Worm (Caenorhabditis elegans): ENCODE data around the gene F59B10.3.

DNA sequence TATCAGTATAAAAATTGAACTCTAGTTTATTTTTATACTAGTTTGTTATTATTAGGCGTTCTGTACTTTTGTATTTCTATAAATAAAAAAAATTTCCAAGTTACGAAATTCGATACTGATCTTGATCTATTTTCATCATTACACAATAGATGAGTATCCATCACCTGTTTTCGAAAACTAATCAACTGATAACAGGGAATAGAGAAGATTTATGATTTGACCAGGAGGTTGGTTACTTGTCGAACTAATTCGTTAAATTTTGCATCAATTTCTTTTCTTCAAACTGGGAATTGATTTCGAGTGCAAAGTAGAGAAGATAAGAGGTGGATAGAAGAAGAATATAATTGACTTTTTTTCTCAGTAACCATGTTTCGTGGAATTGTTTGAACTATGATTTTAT lies 5.1 kb downstream of the F59B10.3 start:
- TF ChIP-seq ama-1 (optimal IDR thresholded peaks at IDR 0.05) = no peak
- TF ChIP-seq R02D3.7 (tag; optimal IDR thresholded peaks at IDR 0.05) = no peak
- no peak for TF ChIP-seq ztf-4 (tag; optimal IDR thresholded peaks at IDR 0.05)
- no peak for TF ChIP-seq mdl-1 (tag; optimal IDR thresholded peaks at IDR 0.05)
- TF ChIP-seq nhr-10 (tag; optimal IDR thresholded peaks at IDR 0.05) = no peak
- no peak for TF ChIP-seq aly-2 (tag; optimal IDR thresholded peaks at IDR 0.05)
- TF ChIP-seq egl-27 (tag; optimal IDR thresholded peaks at IDR 0.05) = no peak
- TF ChIP-seq lin-39 (tag; optimal IDR thresholded peaks at IDR 0.05) = no peak
- TF ChIP-seq elt-1 (tag; optimal IDR thresholded peaks at IDR 0.05) = no peak
- peak; percentile 64 for TF ChIP-seq sma-3 (GFP tag; optimal IDR thresholded peaks at IDR 0.05)
- no peak for TF ChIP-seq unc-39 (tag; optimal IDR thresholded peaks at IDR 0.05)
- no peak for TF ChIP-seq C34F6.9 (tag; optimal IDR thresholded peaks at IDR 0.05)
- TF ChIP-seq zag-1 (tag; optimal IDR thresholded peaks at IDR 0.05) = no peak
- no peak for TF ChIP-seq nhr-25 (tag; optimal IDR thresholded peaks at IDR 0.05)

All from whole organism, L2 larva.